Fruit fly (Drosophila melanogaster) whole organism, prepupa: ENCODE measurements around the gene CG4456.

Experiments used
- Blimp-1 ChIP-seq: fragments of 200-800 bp; sonication (Bioruptor generic); optimal IDR thresholded peaks from 3 replicates; lab custom pipeline; 2017; ENCODE audit warnings: missing biosample characterization, missing genetic modification characterization, mild to moderate bottlenecking, moderate library complexity, missing genetic modification reagents
- CG10669 ChIP-seq: fragments of 200-800 bp; sonication (Bioruptor generic); optimal IDR thresholded peaks from 3 replicates; lab custom pipeline; 2018; ENCODE audit warnings: missing biosample characterization, mild to moderate bottlenecking, missing genetic modification characterization, moderate library complexity
- CG11294 ChIP-seq: fragments of 200-800 bp; sonication (Bioruptor generic); IDR thresholded peaks from 2 replicates; pipeline ENCODE4 v1.3.6; 2022; ENCODE audit warnings: missing biosample characterization, missing genetic modification characterization
- CG11902 ChIP-seq: fragments of 200-800 bp; sonication (Bioruptor generic); optimal IDR thresholded peaks from 3 replicates; lab custom pipeline; 2016; ENCODE audit warnings: missing biosample characterization, missing genetic modification characterization
- CG15336 ChIP-seq: fragments of 200-800 bp; sonication (Bioruptor generic); IDR thresholded peaks from 2 replicates; pipeline ENCODE4 v1.3.6; 2022; ENCODE audit warnings: missing biosample characterization, missing genetic modification characterization
- CG1621 ChIP-seq: fragments of 200-800 bp; sonication (Bioruptor generic); optimal IDR thresholded peaks from 3 replicates; lab custom pipeline; 2018; ENCODE audit warnings: missing biosample characterization, mild to moderate bottlenecking, missing genetic modification characterization
- CG16779 ChIP-seq: fragments of 200-800 bp; sonication (Bioruptor generic); optimal IDR thresholded peaks from 3 replicates; lab custom pipeline; 2017; ENCODE audit warnings: missing biosample characterization, mild to moderate bottlenecking, missing genetic modification characterization
- CG34406 ChIP-seq: fragments of 200-800 bp; sonication (Bioruptor generic); optimal IDR thresholded peaks from 3 replicates; lab custom pipeline; 2016; ENCODE audit warnings: missing biosample characterization, missing genetic modification characterization
- CG4318 ChIP-seq: fragments of 200-800 bp; sonication (Bioruptor generic); optimal IDR thresholded peaks from 3 replicates; lab custom pipeline; 2017; ENCODE audit warnings: missing biosample characterization, mild to moderate bottlenecking, missing genetic modification characterization
- CG6163 ChIP-seq: fragments of 200-800 bp; sonication (Bioruptor generic); IDR thresholded peaks from 3 replicates; pipeline ENCODE4 v1.3.6; 2022; ENCODE audit warnings: missing biosample characterization, missing genetic modification characterization
- CG6276 ChIP-seq: fragments of 200-800 bp; sonication (Bioruptor generic); optimal IDR thresholded peaks from 2 replicates; lab custom pipeline; 2017; ENCODE audit warnings: missing biosample characterization, mild to moderate bottlenecking, missing genetic modification characterization
- CG6808 ChIP-seq: fragments of 200-800 bp; sonication (Bioruptor generic); optimal IDR thresholded peaks from 3 replicates; lab custom pipeline; 2017; ENCODE audit warnings: missing biosample characterization, missing genetic modification characterization, mild to moderate bottlenecking, moderate library complexity, missing genetic modification reagents
- CG6854 ChIP-seq: fragments of 200-800 bp; sonication (Bioruptor generic); optimal IDR thresholded peaks from 2 replicates; lab custom pipeline; 2017; ENCODE audit warnings: missing biosample characterization, mild to moderate bottlenecking, missing genetic modification characterization
- CG7368 ChIP-seq: fragments of 200-800 bp; sonication (Bioruptor generic); optimal IDR thresholded peaks from 3 replicates; lab custom pipeline; 2016; ENCODE audit warnings: missing biosample characterization, missing genetic modification characterization
- CG8119 ChIP-seq: fragments of 200-800 bp; sonication (Bioruptor generic); IDR thresholded peaks from 3 replicates; pipeline ENCODE4 v1.3.6; 2022; ENCODE audit warnings: missing biosample characterization, missing genetic modification characterization
- CG8632 ChIP-seq: fragments of 200-800 bp; sonication (Bioruptor generic); optimal IDR thresholded peaks from 3 replicates; lab custom pipeline; 2016; ENCODE audit warnings: missing biosample characterization, missing genetic modification characterization
- Eip75B ChIP-seq: fragments of 200-800 bp; sonication (Bioruptor generic); optimal IDR thresholded peaks from 3 replicates; lab custom pipeline; 2016; ENCODE audit warnings: missing biosample characterization, missing genetic modification characterization
- Eip78C ChIP-seq: fragments of 200-800 bp; sonication (Bioruptor generic); peaks from one replicate; lab custom pipeline; 2016; ENCODE audit warnings: missing biosample characterization, missing genetic modification characterization
- Ets21C ChIP-seq: fragments of 200-800 bp; sonication (Bioruptor generic); optimal IDR thresholded peaks from 3 replicates; lab custom pipeline; 2016; ENCODE audit warnings: missing biosample characterization, missing genetic modification characterization
- Ets96B ChIP-seq: fragments of 200-800 bp; optimal IDR thresholded peaks from 2 replicates; lab custom pipeline; 2019; ENCODE audit warnings: missing biosample characterization, mild to moderate bottlenecking, missing genetic modification characterization, moderate library complexity
- Gug ChIP-seq: fragments of 200-800 bp; sonication (Bioruptor generic); IDR thresholded peaks from 2 replicates; pipeline ENCODE4 v1.3.6; 2022; ENCODE audit warnings: missing biosample characterization, missing genetic modification characterization
- Hr38 ChIP-seq: sonication (Bioruptor generic); optimal IDR thresholded peaks from 2 replicates; lab custom pipeline; 2016; ENCODE audit warnings: missing biosample characterization, missing genetic modification characterization
- Hr4 ChIP-seq: fragments of 200-800 bp; sonication (Bioruptor generic); optimal IDR thresholded peaks from 3 replicates; lab custom pipeline; 2016; ENCODE audit warnings: missing biosample characterization, missing genetic modification characterization
- Lpt ChIP-seq: fragments of 200-800 bp; sonication (Bioruptor generic); optimal IDR thresholded peaks from 3 replicates; lab custom pipeline; 2016; ENCODE audit warnings: missing biosample characterization, missing genetic modification characterization
- Met ChIP-seq: fragments of 200-800 bp; sonication (Bioruptor generic); optimal IDR thresholded peaks from 3 replicates; lab custom pipeline; 2016; ENCODE audit warnings: missing biosample characterization, missing genetic modification characterization
- OdsH ChIP-seq: fragments of 200-800 bp; sonication (Bioruptor generic); optimal IDR thresholded peaks from 3 replicates; lab custom pipeline; 2016; ENCODE audit warnings: missing biosample characterization, missing genetic modification characterization
- Smox ChIP-seq: fragments of 200-800 bp; sonication (Bioruptor generic); optimal IDR thresholded peaks from 3 replicates; lab custom pipeline; 2016; ENCODE audit warnings: missing biosample characterization, missing genetic modification characterization
- Sox102F ChIP-seq: fragments of 200-800 bp; sonication (Bioruptor generic); optimal IDR thresholded peaks from 2 replicates; lab custom pipeline; 2016; ENCODE audit warnings: missing biosample characterization, mild to moderate bottlenecking, missing genetic modification characterization
- Sox14 ChIP-seq: fragments of 200-800 bp; sonication (Bioruptor generic); optimal IDR thresholded peaks from 3 replicates; lab custom pipeline; 2016; ENCODE audit warnings: missing biosample characterization, missing genetic modification characterization
- Sox15 ChIP-seq: fragments of 200-800 bp; sonication (Bioruptor generic); optimal IDR thresholded peaks from 3 replicates; lab custom pipeline; 2016; ENCODE audit warnings: missing biosample characterization, missing genetic modification characterization
- achi ChIP-seq: fragments of 200-800 bp; sonication (Bioruptor generic); optimal IDR thresholded peaks from 3 replicates; lab custom pipeline; 2016; ENCODE audit warnings: missing biosample characterization, missing genetic modification characterization
- acj6 ChIP-seq: fragments of 200-800 bp; sonication (Bioruptor generic); optimal IDR thresholded peaks from 3 replicates; lab custom pipeline; 2016; ENCODE audit warnings: missing biosample characterization, missing genetic modification characterization
- dsx ChIP-seq: fragments of 200-800 bp; optimal IDR thresholded peaks from 3 replicates; lab custom pipeline; 2019; ENCODE audit warnings: missing biosample characterization, mild to moderate bottlenecking, missing genetic modification characterization, moderate library complexity; ENCODE audit not compliant: poor library complexity, severe bottlenecking
- eg ChIP-seq: fragments of 200-800 bp; sonication (Bioruptor generic); IDR thresholded peaks from 3 replicates; pipeline ENCODE4 v1.3.6; 2022; ENCODE audit warnings: missing biosample characterization, missing genetic modification characterization
- esn ChIP-seq: fragments of 200-800 bp; sonication (Bioruptor generic); optimal IDR thresholded peaks from 2 replicates; lab custom pipeline; 2016; ENCODE audit warnings: missing biosample characterization, mild to moderate bottlenecking, missing genetic modification characterization, moderate library complexity
- fd59A ChIP-seq: fragments of 200-800 bp; sonication (Bioruptor generic); optimal IDR thresholded peaks from 2 replicates; lab custom pipeline; 2017; ENCODE audit warnings: missing biosample characterization, mild to moderate bottlenecking, missing genetic modification characterization, missing genetic modification reagents
- fd85E ChIP-seq: fragments of 200-800 bp; sonication (Bioruptor generic); optimal IDR thresholded peaks from 3 replicates; lab custom pipeline; 2016; ENCODE audit warnings: missing biosample characterization, missing genetic modification characterization
- fkh ChIP-seq: fragments of 200-800 bp; sonication (Bioruptor generic); optimal IDR thresholded peaks from 3 replicates; lab custom pipeline; 2017; ENCODE audit warnings: missing biosample characterization, mild to moderate bottlenecking, missing genetic modification characterization, moderate library complexity
- lz ChIP-seq: fragments of 200-800 bp; sonication (Bioruptor generic); optimal IDR thresholded peaks from 3 replicates; lab custom pipeline; 2016; ENCODE audit warnings: missing biosample characterization, missing genetic modification characterization
- net ChIP-seq: fragments of 200-800 bp; sonication (Bioruptor generic); optimal IDR thresholded peaks from 3 replicates; lab custom pipeline; 2016; ENCODE audit warnings: missing biosample characterization, missing genetic modification characterization
- pdm3 ChIP-seq: fragments of 200-800 bp; sonication (Bioruptor generic); optimal IDR thresholded peaks from 3 replicates; lab custom pipeline; 2016; ENCODE audit warnings: missing biosample characterization, missing genetic modification characterization
- salr ChIP-seq, 2 experiments: fragments of 200-800 bp; sonication (Bioruptor generic); optimal IDR thresholded peaks; 3 replicates each; lab custom pipeline; 2016 to 2018; ENCODE audit warnings: missing biosample characterization in 2 of 2, missing genetic modification characterization in 2 of 2, mild to moderate bottlenecking in 1 of 2
- spab ChIP-seq: fragments of 200-800 bp; sonication (Bioruptor generic); optimal IDR thresholded peaks from 2 replicates; lab custom pipeline; 2017; ENCODE audit warnings: missing biosample characterization, mild to moderate bottlenecking, missing genetic modification characterization, missing genetic modification reagents
- ss ChIP-seq, 2 experiments: fragments of 200-800 bp; sonication (Bioruptor generic); optimal IDR thresholded peaks; 2 replicates in 1 of 2; 3 replicates in 1 of 2; lab custom pipeline; 2017 to 2018; ENCODE audit warnings: mild to moderate bottlenecking in 2 of 2, missing biosample characterization in 2 of 2, missing genetic modification characterization in 2 of 2, moderate library complexity in 1 of 2
- svp ChIP-seq: fragments of 200-800 bp; sonication (Bioruptor generic); peaks from one replicate; lab custom pipeline; 2016; ENCODE audit warnings: missing biosample characterization, missing genetic modification characterization
- topi ChIP-seq: fragments of 200-800 bp; sonication (Bioruptor generic); optimal IDR thresholded peaks from 3 replicates; lab custom pipeline; 2016; ENCODE audit warnings: missing biosample characterization, missing genetic modification characterization
- vri ChIP-seq: fragments of 200-800 bp; sonication (Bioruptor generic); optimal IDR thresholded peaks from 3 replicates; lab custom pipeline; 2016; ENCODE audit warnings: missing biosample characterization, mild to moderate bottlenecking, missing genetic modification characterization

CG4456 gene

dm6 chr3L:9372278-9372975 is at the start of gene CG4456, which contains the start of the genes Hsp67Bc and Hsp22:
CG4456 (plus strand) TSS chr3L:9372722.
Hsp67Bc (minus strand) TSS chr3L:9372497.
Hsp22 (plus strand) TSS chr3L:9372931.
- TF ChIP-seq dsx (GFP tag; lab: Kevin White, UChicago) = peak; percentile 23
- 0 out of 3 replicates have a peak, but pooled peaks have one; percentile 21 for TF ChIP-seq eg (GFP tag; lab: Robert Waterston, UW)
- TF ChIP-seq CG11294 (GFP tag; lab: Robert Waterston, UW) = no peak
- TF ChIP-seq Hr4 (GFP tag; lab: Kevin White, UChicago) = no peak
- peak; percentile 50 to 53 for TF ChIP-seq ss (GFP tag; optimal IDR thresholded peaks at IDR 0.05; lab: Kevin White, UChicago)
- no peak for TF ChIP-seq Blimp-1 (GFP tag; lab: Kevin White, UChicago)
- no peak for TF ChIP-seq CG15336 (GFP tag; lab: Robert Waterston, UW)
- TF ChIP-seq topi (GFP tag; lab: Kevin White, UChicago) = no peak
- TF ChIP-seq vri = no peak
- TF ChIP-seq Sox14 (GFP tag; lab: Kevin White, UChicago) = peak; percentile 36
- peak; percentile 18 for TF ChIP-seq CG6854 (GFP tag; lab: Kevin White, UChicago)
- no peak for TF ChIP-seq Sox102F
- TF ChIP-seq fkh (GFP tag; lab: Kevin White, UChicago) = peak; percentile 60
- TF ChIP-seq Eip75B (GFP tag; lab: Kevin White, UChicago) = peak; percentile 13
- peak; percentile 58 for TF ChIP-seq Eip78C (GFP tag; lab: Kevin White, UChicago)
- peak; percentile 66 for TF ChIP-seq svp (GFP tag; lab: Kevin White, UChicago)
- TF ChIP-seq Gug = no peak
- TF ChIP-seq, all 60 proteins: peak for 9

- TF ChIP-seq OdsH = peak; percentile 37
- peak; percentile 21; the same call in 1 of the 3 replicates for TF ChIP-seq CG6163
- TF ChIP-seq spab (GFP tag; lab: Kevin White, UChicago) = no peak
- peak; percentile 33 for TF ChIP-seq acj6 (GFP tag; lab: Kevin White, UChicago)
- no peak for TF ChIP-seq CG34406 (GFP tag; lab: Kevin White, UChicago)
- no peak for TF ChIP-seq eg (GFP tag; lab: Robert Waterston, UW)
- TF ChIP-seq fd85E (GFP tag; lab: Kevin White, UChicago) = no peak
- peak; percentile 69 for TF ChIP-seq Eip78C (GFP tag; lab: Kevin White, UChicago)
- no peak for TF ChIP-seq ss (GFP tag; optimal IDR thresholded peaks at IDR 0.05; lab: Kevin White, UChicago)
- TF ChIP-seq Sox15 = no peak
- no peak for TF ChIP-seq CG6808 (GFP tag; lab: Kevin White, UChicago)
- no peak for TF ChIP-seq CG7368 (GFP tag; lab: Kevin White, UChicago)
- no peak for TF ChIP-seq CG4318 (GFP tag; lab: Kevin White, UChicago)
- no peak for TF ChIP-seq Hr38
- TF ChIP-seq CG8632 (GFP tag; lab: Kevin White, UChicago) = no peak
- TF ChIP-seq Ets21C (GFP tag; lab: Kevin White, UChicago) = no peak
- TF ChIP-seq Lpt (GFP tag; lab: Kevin White, UChicago) = no peak
- TF ChIP-seq lz = peak; percentile 41
- TF ChIP-seq CG8119 = no peak
- peak; percentile 21 for TF ChIP-seq topi (GFP tag; lab: Kevin White, UChicago)
- TF ChIP-seq pdm3 (GFP tag; lab: Kevin White, UChicago) = peak; percentile 44
- no peak for TF ChIP-seq salr (GFP tag; optimal IDR thresholded peaks at IDR 0.05; lab: Kevin White, UChicago)
- TF ChIP-seq CG16779 (tag; lab: Kevin White, UChicago) = no peak
- no peak for TF ChIP-seq Ets96B (tag; lab: Kevin White, UChicago)
- TF ChIP-seq CG11902 (GFP tag; lab: Kevin White, UChicago) = no peak
- no peak for TF ChIP-seq CG6276 (GFP tag; lab: Kevin White, UChicago)
- peak; percentile 45 for TF ChIP-seq Met (GFP tag; lab: Kevin White, UChicago)
- TF ChIP-seq CG1621 (tag; lab: Kevin White, UChicago) = no peak
- TF ChIP-seq CG6854 (GFP tag; lab: Kevin White, UChicago) = no peak
- TF ChIP-seq fkh (GFP tag; lab: Kevin White, UChicago) = no peak
- no peak for TF ChIP-seq CG10669 (GFP tag; lab: Kevin White, UChicago)
- no peak for TF ChIP-seq esn (GFP tag; lab: Kevin White, UChicago)
- TF ChIP-seq CG15336 (GFP tag; lab: Robert Waterston, UW) = no peak
- no peak for TF ChIP-seq net (GFP tag; lab: Kevin White, UChicago)
- peak; percentile 10 for TF ChIP-seq achi (GFP tag; lab: Kevin White, UChicago)
- no peak for TF ChIP-seq Blimp-1 (GFP tag; lab: Kevin White, UChicago)
- TF ChIP-seq fd59A (GFP tag; lab: Kevin White, UChicago) = no peak
- no peak for TF ChIP-seq Smox
These were observed 38.7 kb upstream of the CG4456 start, which contains the start of gene PGRP-LA for dm6 chr3L:9333745-9334382. PGRP-LA (plus strand) TSS chr3L:9334332.
